Fruit fly (Drosophila melanogaster): Measurements from ENCODE around the gene CG3552.
A peak's percentile ranks its signal among the peaks of the same experiment; 100 is the strongest.

Gene CG3552

dm6 chr3L:9435315-9435714 lies 20.8 kb upstream of the CG3552 start, which contains the start of gene CG42526 (continued):
- TF ChIP-seq ewg (GFP tag; optimal IDR thresholded peaks at IDR 0.05) = peak; percentile 19
- TF ChIP-seq CG18011 (GFP tag; optimal IDR thresholded peaks at IDR 0.05) = peak; percentile 20
- no peak for TF ChIP-seq CG2875 (GFP tag; optimal IDR thresholded peaks at IDR 0.05)
- no peak for TF ChIP-seq cas (GFP tag; IDR thresholded peaks at IDR 0.05)
- no peak for TF ChIP-seq CG4820 (GFP tag; optimal IDR thresholded peaks at IDR 0.05)
- TF ChIP-seq dm (GFP tag; optimal IDR thresholded peaks at IDR 0.05) = peak; percentile 34
- TF ChIP-seq CG15514 (GFP tag; optimal IDR thresholded peaks at IDR 0.05) = peak; percentile 82
- no peak for TF ChIP-seq CG4404 (GFP tag; IDR thresholded peaks at IDR 0.05)
- 0 out of 3 replicates have a peak, but pooled peaks have one; percentile 47 for TF ChIP-seq CG11456 (GFP tag; IDR thresholded peaks at IDR 0.05)
- peak; percentile 19 for TF ChIP-seq B-H2 (GFP tag; optimal IDR thresholded peaks at IDR 0.05)
- no peak for TF ChIP-seq Lim3 (GFP tag; IDR thresholded peaks at IDR 0.05)
- peak; percentile 43 for TF ChIP-seq Fer1 (GFP tag; optimal IDR thresholded peaks at IDR 0.05)
- TF ChIP-seq CG32767 (GFP tag; IDR thresholded peaks at IDR 0.05) = no peak
- TF ChIP-seq CG2889 (GFP tag; IDR thresholded peaks at IDR 0.05) = 0 out of 3 replicates have a peak, but pooled peaks have one; percentile 16
- TF ChIP-seq Rfx (GFP tag; IDR thresholded peaks at IDR 0.05) = peak; percentile 70
- peak; percentile 44 for TF ChIP-seq gfzf (GFP tag; optimal IDR thresholded peaks at IDR 0.05)
- TF ChIP-seq CG13894 (tag; optimal IDR thresholded peaks at IDR 0.05) = peak; percentile 4
- no peak for TF ChIP-seq kah (GFP tag; optimal IDR thresholded peaks at IDR 0.05)
- TF ChIP-seq sqz (GFP tag; optimal IDR thresholded peaks at IDR 0.05) = no peak
- no peak for TF ChIP-seq ATbp (GFP tag; optimal IDR thresholded peaks at IDR 0.05)
- TF ChIP-seq Dip3 (GFP tag; optimal IDR thresholded peaks at IDR 0.05) = peak; percentile 56
- TF ChIP-seq sr (GFP tag; IDR thresholded peaks at IDR 0.05) = no peak
- no peak for TF ChIP-seq Ptx1 (GFP tag; IDR thresholded peaks at IDR 0.05)
- no peak for TF ChIP-seq Bteb2 (GFP tag; optimal IDR thresholded peaks at IDR 0.05)
- TF ChIP-seq HmgZ (tag; optimal IDR thresholded peaks at IDR 0.05) = peak; percentile 41
- peak; percentile 71 for TF ChIP-seq CG2116 (GFP tag; optimal IDR thresholded peaks at IDR 0.05)
- peak; percentile 43 for TF ChIP-seq tx (GFP tag; optimal IDR thresholded peaks at IDR 0.05)
- TF ChIP-seq CG7357 (GFP tag; IDR thresholded peaks at IDR 0.05) = no peak
- no peak for TF ChIP-seq Jarid2 (GFP tag; optimal IDR thresholded peaks at IDR 0.05)
- TF ChIP-seq CG11398 (GFP tag; optimal IDR thresholded peaks at IDR 0.05) = no peak
- no peak for TF ChIP-seq Doc2 (GFP tag; IDR thresholded peaks at IDR 0.05)
- TF ChIP-seq Xbp1 (GFP tag; optimal IDR thresholded peaks at IDR 0.05) = peak; percentile 54
- peak; percentile 57 for TF ChIP-seq CG7556 (GFP tag; optimal IDR thresholded peaks at IDR 0.05)
- TF ChIP-seq CG13624 (GFP tag; optimal IDR thresholded peaks at IDR 0.05) = peak; percentile 71
- TF ChIP-seq twi (tag; optimal IDR thresholded peaks at IDR 0.05) = no peak
- TF ChIP-seq Trl (optimal IDR thresholded peaks at IDR 0.05) = no peak
- peak; percentile 37 for TF ChIP-seq Trl (GFP tag; optimal IDR thresholded peaks at IDR 0.05)
- no peak for TF ChIP-seq Usf (GFP tag; optimal IDR thresholded peaks at IDR 0.05)
- TF ChIP-seq luna (GFP tag; optimal IDR thresholded peaks at IDR 0.05) = no peak
- peak; percentile 34 for TF ChIP-seq CG16863 (GFP tag; optimal IDR thresholded peaks at IDR 0.05)
- no peak for TF ChIP-seq Blimp-1 (GFP tag; optimal IDR thresholded peaks at IDR 0.05)
- no peak for TF ChIP-seq corto (GFP tag; optimal IDR thresholded peaks at IDR 0.05)
- TF ChIP-seq caup (GFP tag; optimal IDR thresholded peaks at IDR 0.05; ENCODE audit: severe bottlenecking) = peak; percentile 39
- no peak for TF ChIP-seq CG6254 (GFP tag; optimal IDR thresholded peaks at IDR 0.05)
- peak; percentile 1 for TF ChIP-seq CG13775 (GFP tag; optimal IDR thresholded peaks at IDR 0.05)
- TF ChIP-seq pum (GFP tag; optimal IDR thresholded peaks at IDR 0.05) = no peak
- no peak for TF ChIP-seq ab (GFP tag; optimal IDR thresholded peaks at IDR 0.05)
- TF ChIP-seq chm (GFP tag; IDR thresholded peaks at IDR 0.05) = no peak
- no peak for TF ChIP-seq CG9215 (GFP tag; IDR thresholded peaks at IDR 0.05)
- no peak for TF ChIP-seq CG4424 (GFP tag; optimal IDR thresholded peaks at IDR 0.05)
- no peak for TF ChIP-seq danr (GFP tag; IDR thresholded peaks at IDR 0.05)
- TF ChIP-seq p53 (GFP tag; optimal IDR thresholded peaks at IDR 0.05) = no peak

All from whole organism, embryonic.